Worm (Caenorhabditis elegans): ENCODE measurements around the gene nlp-6.

The nlp-6 gene

DNA sequence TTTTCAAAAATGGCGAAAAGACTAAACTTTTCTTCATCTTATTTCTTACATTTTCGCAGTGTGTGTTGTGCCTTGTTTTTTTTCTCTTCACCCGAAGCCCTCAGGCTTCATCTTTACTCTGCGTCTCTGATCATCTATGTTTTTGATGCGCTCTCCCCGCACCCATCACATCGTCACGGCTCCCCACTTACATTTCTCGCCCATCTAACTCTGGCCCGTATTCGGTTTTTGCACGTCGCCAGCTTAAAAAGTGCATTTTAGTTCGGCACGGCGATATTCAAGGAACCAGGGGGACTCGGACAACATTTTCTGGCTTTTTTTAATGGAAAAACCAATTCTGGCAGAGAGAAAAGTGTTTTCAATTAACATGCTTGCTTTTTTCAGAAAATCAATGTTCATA, 34.9 kb upstream of the nlp-6 start:
- TF ChIP-seq fkh-10 (GFP tag; optimal IDR thresholded peaks at IDR 0.05) (peak; percentile 30), daf-16 (GFP tag; optimal IDR thresholded peaks at IDR 0.05) (no peak), daf-16 (tag; optimal IDR thresholded peaks at IDR 0.05) (no peak), mxl-2 (GFP tag; conservative IDR thresholded peaks at IDR 0.05) (no peak), nhr-42 (GFP tag; IDR thresholded peaks at IDR 0.05) (no peak), Y5F2A.4 (GFP tag; optimal IDR thresholded peaks at IDR 0.05) (no peak), ctbp-1 (GFP tag; IDR thresholded peaks at IDR 0.05) (0 out of 2 replicates have a peak, but pooled peaks have one; percentile 50), unc-130 (GFP tag; optimal IDR thresholded peaks at IDR 0.05) (no peak), nhr-111 (GFP tag; optimal IDR thresholded peaks at IDR 0.05) (no peak), unc-62 (GFP tag; optimal IDR thresholded peaks at IDR 0.05 in 1 of 2) (no peak), unc-62 (tag; optimal IDR thresholded peaks at IDR 0.05) (no peak), php-3 (GFP tag; IDR thresholded peaks at IDR 0.05) (no peak), hlh-30 (tag; optimal IDR thresholded peaks at IDR 0.05; ENCODE audit: insufficient read depth) (peak; percentile 34), hlh-11 (tag; optimal IDR thresholded peaks at IDR 0.05) (peak; percentile 19), nhr-10 (tag; optimal IDR thresholded peaks at IDR 0.05) (no peak), F44E2.7 (GFP tag; IDR thresholded peaks at IDR 0.05) (no peak), egl-27 (tag; optimal IDR thresholded peaks at IDR 0.05) (no peak), set-16 (GFP tag; IDR thresholded peaks at IDR 0.05) (no peak), spr-3 (GFP tag; optimal IDR thresholded peaks at IDR 0.05) (no peak), F26F4.8 (GFP tag; conservative IDR thresholded peaks at IDR 0.05) (no peak), nhr-237 (tag; optimal IDR thresholded peaks at IDR 0.05) (no peak), ceh-32 (tag; optimal IDR thresholded peaks at IDR 0.05; ENCODE audit: poor library complexity) (no peak), attf-4 (tag; optimal IDR thresholded peaks at IDR 0.05) (no peak), ceh-28 (tag; optimal IDR thresholded peaks at IDR 0.05) (no peak), ztf-7 (tag; optimal IDR thresholded peaks at IDR 0.05) (no peak), aha-1 (tag) (peak; percentile 100), saeg-2 (GFP tag; IDR thresholded peaks at IDR 0.05) (no peak), Y48G9A.11 (GFP tag; IDR thresholded peaks at IDR 0.05) (no peak), mdl-1 (tag; optimal IDR thresholded peaks at IDR 0.05) (peak in 1 of 2 experiments; percentile 16), zip-11 (GFP tag; IDR thresholded peaks at IDR 0.05) (no peak), dve-1 (tag; optimal IDR thresholded peaks at IDR 0.05; ENCODE audit: insufficient read depth) (peak; percentile 18), ztf-11 (tag; optimal IDR thresholded peaks at IDR 0.05) (no peak), T26A8.4 (GFP tag; IDR thresholded peaks at IDR 0.05) (no peak), lin-15B (tag; optimal IDR thresholded peaks at IDR 0.05) (no peak), hif-1 (tag; optimal IDR thresholded peaks at IDR 0.05) (peak; percentile 59 to 98), nhr-11 (tag; optimal IDR thresholded peaks at IDR 0.05) (peak; percentile 16), mxl-3 (GFP tag; optimal IDR thresholded peaks at IDR 0.05) (no peak), aly-2 (tag; optimal IDR thresholded peaks at IDR 0.05) (no peak), tra-1 (GFP tag; IDR thresholded peaks at IDR 0.05) (no peak), dmd-8 (GFP tag; IDR thresholded peaks at IDR 0.05) (no peak), nhr-25 (tag; optimal IDR thresholded peaks at IDR 0.05; ENCODE audit: borderline replicate concordance, insufficient read depth) (no peak), lir-3 (tag; optimal IDR thresholded peaks at IDR 0.05) (no peak), F37D6.2 (tag; optimal IDR thresholded peaks at IDR 0.05) (peak; percentile 12), lin-39 (tag; optimal IDR thresholded peaks at IDR 0.05) (no peak), dpl-1 (GFP tag; optimal IDR thresholded peaks at IDR 0.05) (no peak), ceh-20 (GFP tag; IDR thresholded peaks at IDR 0.05) (no peak; the same call in 1 of the 2 replicates), mdt-29 (GFP tag; IDR thresholded peaks at IDR 0.05) (no peak), rbr-2 (tag; optimal IDR thresholded peaks at IDR 0.05) (peak; percentile 18), nhr-76 (tag; optimal IDR thresholded peaks at IDR 0.05) (no peak), ama-1 (optimal IDR thresholded peaks at IDR 0.05) (no peak), gei-8 (GFP tag; optimal IDR thresholded peaks at IDR 0.05) (no peak), hmg-1.1 (GFP tag; IDR thresholded peaks at IDR 0.05) (peak; percentile 44; the same call in 1 of the 2 replicates), ceh-62 (tag; optimal IDR thresholded peaks at IDR 0.05) (no peak)

All from whole organism, L4 larva.